Fruit fly (Drosophila melanogaster) whole organism, embryonic: ENCODE results near the gene klar.

Experiments
- Aef1 ChIP-seq: fragments of 200-800 bp; sonication (Bioruptor generic); IDR thresholded peaks from 3 replicates; pipeline ENCODE4 v1.3.6; 2022; ENCODE audit warnings: missing biosample characterization, missing genetic modification characterization
- Awh ChIP-seq: fragments of 200-800 bp; sonication (Bioruptor generic); IDR thresholded peaks from 2 replicates; pipeline ENCODE4, ENCODE4 v1.3.6; 2022; ENCODE audit warnings: missing biosample characterization, missing genetic modification characterization
- B-H2 ChIP-seq: fragments of 200-800 bp; sonication (Bioruptor generic); optimal IDR thresholded peaks from 2 replicates; lab custom pipeline; 2018; ENCODE audit warnings: missing biosample characterization, mild to moderate bottlenecking, missing genetic modification characterization
- CG10267 ChIP-seq: fragments of 200-800 bp; sonication (Bioruptor generic); optimal IDR thresholded peaks from 2 replicates; lab custom pipeline; 2018; ENCODE audit warnings: missing biosample characterization, mild to moderate bottlenecking, missing genetic modification characterization, moderate library complexity
- CG10462 ChIP-seq: fragments of 200-800 bp; sonication (Bioruptor generic); optimal IDR thresholded peaks from 2 replicates; lab custom pipeline; 2016; ENCODE audit warnings: missing biosample characterization, missing genetic modification characterization
- CG10543 ChIP-seq: fragments of 200-800 bp; sonication (Bioruptor generic); optimal IDR thresholded peaks from 3 replicates; lab custom pipeline; 2017; ENCODE audit warnings: missing biosample characterization, mild to moderate bottlenecking, missing genetic modification characterization, moderate library complexity
- CG10979 ChIP-seq: fragments of 200-800 bp; sonication (Bioruptor generic); optimal IDR thresholded peaks from 2 replicates; lab custom pipeline; 2018; ENCODE audit warnings: missing biosample characterization, mild to moderate bottlenecking, missing genetic modification characterization, moderate library complexity
- CG11456 ChIP-seq: fragments of 200-800 bp; sonication (Bioruptor generic); IDR thresholded peaks from 3 replicates; pipeline ENCODE4 v1.3.6; 2022; ENCODE audit warnings: missing biosample characterization, missing genetic modification characterization
- CG12769 ChIP-seq: fragments of 200-800 bp; sonication (Bioruptor generic); optimal IDR thresholded peaks from 2 replicates; lab custom pipeline; 2019; ENCODE audit warnings: missing biosample characterization, mild to moderate bottlenecking, missing genetic modification characterization, moderate library complexity
- CG13296 ChIP-seq: fragments of 200-800 bp; sonication (Bioruptor generic); optimal IDR thresholded peaks from 3 replicates; lab custom pipeline; 2018; ENCODE audit warnings: missing biosample characterization, mild to moderate bottlenecking, missing genetic modification characterization
- CG13894 ChIP-seq: fragments of 200-800 bp; sonication (Bioruptor generic); optimal IDR thresholded peaks from 3 replicates; lab custom pipeline; 2018; ENCODE audit warnings: missing biosample characterization, mild to moderate bottlenecking, missing genetic modification characterization, moderate library complexity
- CG14014 ChIP-seq: fragments of 200-800 bp; sonication (Bioruptor generic); IDR thresholded peaks from 2 replicates; pipeline ENCODE4 v1.3.6; 2022; ENCODE audit warnings: missing biosample characterization, missing genetic modification characterization
- CG15269 ChIP-seq: fragments of 200-800 bp; sonication (Bioruptor generic); optimal IDR thresholded peaks from 2 replicates; lab custom pipeline; 2018; ENCODE audit warnings: missing biosample characterization, mild to moderate bottlenecking, missing genetic modification characterization, moderate library complexity
- CG1529 ChIP-seq: fragments of 200-800 bp; sonication (Bioruptor generic); optimal IDR thresholded peaks from 3 replicates; lab custom pipeline; 2018; ENCODE audit warnings: missing biosample characterization, missing genetic modification characterization
- CG1647 ChIP-seq: fragments of 200-800 bp; sonication (Bioruptor generic); optimal IDR thresholded peaks from 3 replicates; lab custom pipeline; 2016; ENCODE audit warnings: missing biosample characterization, missing genetic modification characterization
- CG17359 ChIP-seq: fragments of 200-800 bp; sonication (Bioruptor generic); optimal IDR thresholded peaks from 3 replicates; lab custom pipeline; 2018; ENCODE audit warnings: missing biosample characterization, mild to moderate bottlenecking, missing genetic modification characterization, moderate library complexity
- CG17568 ChIP-seq: fragments of 200-800 bp; sonication (Bioruptor generic); optimal IDR thresholded peaks from 2 replicates; lab custom pipeline; 2018; ENCODE audit warnings: missing biosample characterization, mild to moderate bottlenecking, missing genetic modification characterization, moderate library complexity
- CG17612 ChIP-seq: fragments of 200-800 bp; sonication (Bioruptor generic); IDR thresholded peaks from 2 replicates; pipeline ENCODE4 v1.3.6; 2022; ENCODE audit warnings: missing biosample characterization, missing genetic modification characterization
- CG18011 ChIP-seq: fragments of 200-800 bp; sonication (Bioruptor generic); optimal IDR thresholded peaks from 2 replicates; lab custom pipeline; 2017; ENCODE audit warnings: missing biosample characterization, missing genetic modification characterization, mild to moderate bottlenecking, moderate library complexity, missing genotype
- CG18476 ChIP-seq: fragments of 200-800 bp; sonication (Bioruptor generic); optimal IDR thresholded peaks from 2 replicates; lab custom pipeline; 2016; ENCODE audit warnings: missing biosample characterization, mild to moderate bottlenecking, missing genetic modification characterization
- CG2678 ChIP-seq: fragments of 200-800 bp; sonication (Bioruptor generic); optimal IDR thresholded peaks from 3 replicates; lab custom pipeline; 2019; ENCODE audit warnings: missing biosample characterization, mild to moderate bottlenecking, missing genetic modification characterization, moderate library complexity
- CG32767 ChIP-seq: fragments of 200-800 bp; sonication (Bioruptor generic); IDR thresholded peaks from 2 replicates; pipeline ENCODE4 v1.3.6; 2022; ENCODE audit warnings: missing biosample characterization, missing genetic modification characterization
- CG3847 ChIP-seq: fragments of 200-800 bp; sonication (Bioruptor generic); IDR thresholded peaks from 2 replicates; pipeline ENCODE4 v1.3.6; 2022; ENCODE audit warnings: missing biosample characterization, missing genetic modification characterization
- CG4617 ChIP-seq: fragments of 200-800 bp; sonication (Bioruptor generic); optimal IDR thresholded peaks from 3 replicates; lab custom pipeline; 2016; ENCODE audit warnings: missing biosample characterization, missing genetic modification characterization, borderline replicate concordance
- CG4820 ChIP-seq: fragments of 200-800 bp; sonication (Bioruptor generic); optimal IDR thresholded peaks from 3 replicates; lab custom pipeline; 2016; ENCODE audit warnings: missing biosample characterization, missing genetic modification characterization
- CG8290 ChIP-seq, 3 experiments: fragments of 200-800 bp; sonication (Bioruptor generic); optimal IDR thresholded peaks; 2 replicates each; lab custom pipeline; 2016 to 2019; ENCODE audit warnings: missing biosample characterization in 3 of 3, missing genetic modification characterization in 3 of 3, mild to moderate bottlenecking in 2 of 3, moderate library complexity in 1 of 3
- CG9817 ChIP-seq: fragments of 200-800 bp; sonication (Bioruptor generic); optimal IDR thresholded peaks from 2 replicates; lab custom pipeline; 2018; ENCODE audit warnings: missing biosample characterization, mild to moderate bottlenecking, missing genetic modification characterization, moderate library complexity
- CkIIα-i1 ChIP-seq: fragments of 200-800 bp; sonication (Bioruptor generic); IDR thresholded peaks from 2 replicates; pipeline ENCODE4 v1.3.6; 2022; ENCODE audit warnings: missing biosample characterization, missing genetic modification characterization
- Dll ChIP-seq: fragments of 200-800 bp; sonication (Bioruptor generic); IDR thresholded peaks from 4 replicates; pipeline ENCODE4 v1.3.6; 2022; ENCODE audit warnings: missing biosample characterization, missing genetic modification characterization; ENCODE audit not compliant: partially characterized antibody
- Dp ChIP-seq: fragments of 200-800 bp; sonication (Bioruptor generic); optimal IDR thresholded peaks from 2 replicates; lab custom pipeline; 2018; ENCODE audit warnings: missing biosample characterization, mild to moderate bottlenecking, missing genetic modification characterization, moderate library complexity
- Fer2 ChIP-seq: fragments of 200-800 bp; sonication (Bioruptor generic); optimal IDR thresholded peaks from 2 replicates; lab custom pipeline; 2018; ENCODE audit warnings: missing biosample characterization, mild to moderate bottlenecking, missing genetic modification characterization, moderate library complexity
- Hr39 ChIP-seq: fragments of >200 bp; optimal IDR thresholded peaks from 2 replicates; lab custom pipeline; 2017
- Med ChIP-seq: fragments of 200-800 bp; sonication (Bioruptor generic); peaks from one replicate; lab custom pipeline; 2016; ENCODE audit warnings: missing biosample characterization, missing genetic modification characterization, mild to moderate bottlenecking, inconsistent platforms, moderate library complexity
- Nf-YC ChIP-seq: fragments of 200-800 bp; optimal IDR thresholded peaks from 3 replicates; lab custom pipeline; 2019; ENCODE audit warnings: missing biosample characterization, mild to moderate bottlenecking, missing genetic modification characterization, moderate library complexity
- Opbp ChIP-seq: fragments of 200-800 bp; sonication (Bioruptor generic); IDR thresholded peaks from 3 replicates; pipeline ENCODE4 v1.3.6; 2022; ENCODE audit warnings: missing biosample characterization, missing genetic modification characterization; ENCODE audit not compliant: partially characterized antibody
- Ravus ChIP-seq: fragments of 200-800 bp; sonication (Bioruptor generic); IDR thresholded peaks from 2 replicates; pipeline ENCODE4 v1.3.6; 2022; ENCODE audit warnings: missing biosample characterization, missing genetic modification characterization
- Six4 ChIP-seq: fragments of 200-800 bp; sonication (Bioruptor generic); optimal IDR thresholded peaks from 2 replicates; lab custom pipeline; 2016; ENCODE audit warnings: missing biosample characterization, missing genetic modification characterization
- Taf1 ChIP-seq: fragments of 200-800 bp; sonication (Bioruptor generic); IDR thresholded peaks from 2 replicates; pipeline ENCODE4 v1.3.6; 2022; ENCODE audit warnings: missing biosample characterization, missing genetic modification characterization
- Usf ChIP-seq: fragments of 200-800 bp; sonication (Bioruptor generic); optimal IDR thresholded peaks from 2 replicates; lab custom pipeline; 2017; ENCODE audit warnings: missing genotype, missing biosample characterization, missing genetic modification characterization
- ab ChIP-seq: fragments of 200-800 bp; sonication (Bioruptor generic); optimal IDR thresholded peaks from 2 replicates; lab custom pipeline; 2016; ENCODE audit warnings: missing biosample characterization, missing genetic modification characterization
- bowl ChIP-seq: fragments of 200-800 bp; sonication (Bioruptor generic); IDR thresholded peaks from 2 replicates; pipeline ENCODE4 v1.3.6; 2022; ENCODE audit warnings: missing biosample characterization, missing genetic modification characterization
- eve ChIP-seq, 2 experiments: fragments of >200 bp; optimal IDR thresholded peaks; 2 replicates each; lab custom pipeline; 2017; ENCODE audit warnings: missing biosample characterization in 2 of 2, missing genetic modification characterization in 2 of 2
- fd96Cb ChIP-seq: fragments of 200-800 bp; sonication (Bioruptor generic); optimal IDR thresholded peaks from 2 replicates; lab custom pipeline; 2018; ENCODE audit warnings: missing biosample characterization, mild to moderate bottlenecking, missing genetic modification characterization, moderate library complexity
- ftz-f1 ChIP-seq: fragments of 200-800 bp; sonication (Bioruptor generic); optimal IDR thresholded peaks from 2 replicates; lab custom pipeline; 2016; ENCODE audit warnings: missing biosample characterization, missing genetic modification characterization
- grn ChIP-seq: fragments of 200-800 bp; sonication (Bioruptor generic); optimal IDR thresholded peaks from 3 replicates; lab custom pipeline; 2017; ENCODE audit warnings: missing biosample characterization, missing genetic modification characterization
- ind ChIP-seq: fragments of 200-800 bp; sonication (Bioruptor generic); optimal IDR thresholded peaks from 3 replicates; lab custom pipeline; 2016; ENCODE audit warnings: missing biosample characterization, missing genetic modification characterization
- kay ChIP-seq: fragments of 200-800 bp; sonication (Bioruptor generic); optimal IDR thresholded peaks from 2 replicates; lab custom pipeline; 2016; ENCODE audit warnings: missing biosample characterization, missing genetic modification characterization
- pan ChIP-seq, 4 experiments: fragments of >200 bp in 3 of 4; fragments of 200-800 bp in 1 of 4; sonication (Bioruptor generic) in 1 of 4; optimal IDR thresholded peaks in 3 of 4; IDR thresholded peaks in 1 of 4; 2 replicates each; pipeline versions ENCODE4 v1.3.6 to Lab custom; 2017 to 2022; ENCODE audit warnings: missing biosample characterization in 2 of 4, missing genetic modification characterization in 2 of 4, mixed read lengths in 1 of 4
- rib ChIP-seq: fragments of 200-800 bp; sonication (Bioruptor generic); IDR thresholded peaks from 2 replicates; pipeline ENCODE4 v1.3.6; 2022; ENCODE audit warnings: missing biosample characterization, missing genetic modification characterization
- sens ChIP-seq: fragments of 200-800 bp; sonication (Bioruptor generic); peaks from one replicate; lab custom pipeline; 2016; ENCODE audit warnings: missing biosample characterization, missing genetic modification characterization
- sob ChIP-seq: fragments of 200-800 bp; sonication (Bioruptor generic); IDR thresholded peaks from 2 replicates; pipeline ENCODE4 v1.3.6; 2022; ENCODE audit warnings: missing biosample characterization, missing genetic modification characterization

The klar gene

dm6 chr3L:510823-511227 is 29.6 kb downstream of the klar start:
- peak; percentile 67 for TF ChIP-seq Med (GFP tag; lab: Kevin White, UChicago)
- no peak for TF ChIP-seq CkIIα-i1
- no peak for TF ChIP-seq bowl (GFP tag; lab: Robert Waterston, UW)
- TF ChIP-seq Dll (GFP tag; lab: Robert Waterston, UW), result no peak
- no peak for TF ChIP-seq fd96Cb (tag; lab: Kevin White, UChicago)
- TF ChIP-seq CG17568 (GFP tag; lab: Kevin White, UChicago), result peak; percentile 23
- TF ChIP-seq CG17359 (tag; lab: Kevin White, UChicago), result peak; percentile 23
- no peak for TF ChIP-seq CG18011
- TF ChIP-seq Six4, result no peak
- no peak for TF ChIP-seq Aef1 (GFP tag; lab: Robert Waterston, UW)
- peak; percentile 11; the same call in 1 of the 2 replicates for TF ChIP-seq sob
- peak; percentile 54 for TF ChIP-seq sens (GFP tag; lab: Kevin White, UChicago)
- TF ChIP-seq CG13894 (tag; lab: Kevin White, UChicago), result peak; percentile 100
- TF ChIP-seq CG10462, result no peak
- TF ChIP-seq CG10267, result no peak
- no peak for TF ChIP-seq CG18476 (GFP tag; lab: Kevin White, UChicago)
- peak; percentile 10 for TF ChIP-seq CG13296 (GFP tag; lab: Kevin White, UChicago)
- peak; percentile 18 for TF ChIP-seq Nf-YC
- no peak for TF ChIP-seq CG3847 (GFP tag; lab: Robert Waterston, UW)
- no peak for TF ChIP-seq Hr39
- TF ChIP-seq CG4820, result no peak
- peak; percentile 5 for TF ChIP-seq CG9817 (tag; lab: Kevin White, UChicago)
- TF ChIP-seq CG12769 (tag; lab: Kevin White, UChicago), result peak; percentile 82
- TF ChIP-seq Usf, result no peak
- TF ChIP-seq ab (GFP tag; lab: Kevin White, UChicago), result no peak
- peak; percentile 33 for TF ChIP-seq CG2678 (tag; lab: Kevin White, UChicago)
- TF ChIP-seq ftz-f1 (GFP tag; lab: Kevin White, UChicago), result peak; percentile 24
- no peak for TF ChIP-seq Taf1
- no peak for TF ChIP-seq CG10979
- no peak for TF ChIP-seq pan (optimal IDR thresholded peaks at IDR 0.05; lab: Kevin White, UChicago)
- peak in 1 of 2 experiments; percentile 32 for TF ChIP-seq pan (GFP tag; optimal IDR thresholded peaks at IDR 0.05 in 1 of 2, IDR thresholded peaks at IDR 0.05 in 1 of 2)
- TF ChIP-seq ind, result no peak
- no peak for TF ChIP-seq rib (GFP tag; lab: Robert Waterston, UW)
- TF ChIP-seq Opbp (GFP tag; lab: Robert Waterston, UW), result no peak
- TF ChIP-seq grn, result no peak
- TF ChIP-seq B-H2 (GFP tag; lab: Kevin White, UChicago), result no peak
- TF ChIP-seq CG4617 (GFP tag; lab: Kevin White, UChicago), result no peak
- TF ChIP-seq CG17612 (GFP tag; lab: Robert Waterston, UW), result no peak
- no peak for TF ChIP-seq CG32767
- peak; percentile 43; the same call in 1 of the 2 replicates for TF ChIP-seq CG14014 (GFP tag; lab: Robert Waterston, UW)
- no peak for TF ChIP-seq eve (GFP tag; optimal IDR thresholded peaks at IDR 0.05; lab: Kevin White, UChicago)
- no peak for TF ChIP-seq kay
- peak; percentile 65 for TF ChIP-seq CG10543 (GFP tag; lab: Kevin White, UChicago)
- no peak for TF ChIP-seq CG11456 (GFP tag; lab: Robert Waterston, UW)
- peak; percentile 12 for TF ChIP-seq CG8290 (GFP tag; optimal IDR thresholded peaks at IDR 0.05; lab: Kevin White, UChicago)
- no peak for TF ChIP-seq CG8290 (tag; optimal IDR thresholded peaks at IDR 0.05; lab: Kevin White, UChicago)
- TF ChIP-seq CG1529, result no peak
- TF ChIP-seq Ravus (GFP tag; lab: Robert Waterston, UW), result no peak
- TF ChIP-seq CG15269, result peak; percentile 43
- no peak for TF ChIP-seq Fer2
- TF ChIP-seq Awh, result 0 out of 2 replicates have a peak, but pooled peaks have one; percentile 49
- TF ChIP-seq CG1647, result no peak
- no peak for TF ChIP-seq Dp (GFP tag; lab: Kevin White, UChicago)
